Fruit fly (Drosophila melanogaster) whole organism, prepupa: ENCODE results near the gene CG9928.

Experiments
- CG10669 ChIP-seq: fragments of 200-800 bp; sonication (Bioruptor generic); optimal IDR thresholded peaks from 3 replicates; lab custom pipeline; 2018; ENCODE audit warnings: missing biosample characterization, mild to moderate bottlenecking, missing genetic modification characterization, moderate library complexity
- CG11294 ChIP-seq: fragments of 200-800 bp; sonication (Bioruptor generic); IDR thresholded peaks from 2 replicates; pipeline ENCODE4 v1.3.6; 2022; ENCODE audit warnings: missing biosample characterization, missing genetic modification characterization
- CG11762 ChIP-seq: fragments of 200-800 bp; sonication (Bioruptor generic); optimal IDR thresholded peaks from 3 replicates; lab custom pipeline; 2016; ENCODE audit warnings: missing biosample characterization, missing genetic modification characterization; ENCODE audit not compliant: insufficient read depth
- CG1621 ChIP-seq: fragments of 200-800 bp; sonication (Bioruptor generic); optimal IDR thresholded peaks from 3 replicates; lab custom pipeline; 2018; ENCODE audit warnings: missing biosample characterization, mild to moderate bottlenecking, missing genetic modification characterization
- CG31627 ChIP-seq: fragments of 200-800 bp; sonication (Bioruptor generic); optimal IDR thresholded peaks from 3 replicates; lab custom pipeline; 2016; ENCODE audit warnings: missing biosample characterization, missing genetic modification characterization
- CG3919 ChIP-seq: fragments of 200-800 bp; sonication (Bioruptor generic); optimal IDR thresholded peaks from 3 replicates; lab custom pipeline; 2016; ENCODE audit warnings: missing biosample characterization, missing genetic modification characterization
- CG6163 ChIP-seq: fragments of 200-800 bp; sonication (Bioruptor generic); IDR thresholded peaks from 3 replicates; pipeline ENCODE4 v1.3.6; 2022; ENCODE audit warnings: missing biosample characterization, missing genetic modification characterization
- CG6276 ChIP-seq: fragments of 200-800 bp; sonication (Bioruptor generic); optimal IDR thresholded peaks from 2 replicates; lab custom pipeline; 2017; ENCODE audit warnings: missing biosample characterization, mild to moderate bottlenecking, missing genetic modification characterization
- CG6792 ChIP-seq: fragments of 200-800 bp; sonication (Bioruptor generic); optimal IDR thresholded peaks from 3 replicates; lab custom pipeline; 2016; ENCODE audit warnings: missing biosample characterization, missing genetic modification characterization
- CG6808 ChIP-seq: fragments of 200-800 bp; sonication (Bioruptor generic); optimal IDR thresholded peaks from 3 replicates; lab custom pipeline; 2017; ENCODE audit warnings: missing biosample characterization, missing genetic modification characterization, mild to moderate bottlenecking, moderate library complexity, missing genetic modification reagents
- CG6854 ChIP-seq: fragments of 200-800 bp; sonication (Bioruptor generic); optimal IDR thresholded peaks from 2 replicates; lab custom pipeline; 2017; ENCODE audit warnings: missing biosample characterization, mild to moderate bottlenecking, missing genetic modification characterization
- CG7368 ChIP-seq: fragments of 200-800 bp; sonication (Bioruptor generic); optimal IDR thresholded peaks from 3 replicates; lab custom pipeline; 2016; ENCODE audit warnings: missing biosample characterization, missing genetic modification characterization
- CG8632 ChIP-seq: fragments of 200-800 bp; sonication (Bioruptor generic); optimal IDR thresholded peaks from 3 replicates; lab custom pipeline; 2016; ENCODE audit warnings: missing biosample characterization, missing genetic modification characterization
- CG9139 ChIP-seq: fragments of 200-800 bp; sonication (Bioruptor generic); optimal IDR thresholded peaks from 3 replicates; lab custom pipeline; 2017; ENCODE audit warnings: missing biosample characterization, mild to moderate bottlenecking, missing genetic modification characterization
- Eip78C ChIP-seq: fragments of 200-800 bp; sonication (Bioruptor generic); peaks from one replicate; lab custom pipeline; 2016; ENCODE audit warnings: missing biosample characterization, missing genetic modification characterization
- Eip93F ChIP-seq: fragments of 200-800 bp; sonication (Bioruptor generic); optimal IDR thresholded peaks from 2 replicates; lab custom pipeline; 2016; ENCODE audit warnings: missing biosample characterization, mild to moderate bottlenecking, missing genetic modification characterization
- Ets21C ChIP-seq: fragments of 200-800 bp; sonication (Bioruptor generic); optimal IDR thresholded peaks from 3 replicates; lab custom pipeline; 2016; ENCODE audit warnings: missing biosample characterization, missing genetic modification characterization
- Ets96B ChIP-seq: fragments of 200-800 bp; optimal IDR thresholded peaks from 2 replicates; lab custom pipeline; 2019; ENCODE audit warnings: missing biosample characterization, mild to moderate bottlenecking, missing genetic modification characterization, moderate library complexity
- Gug ChIP-seq: fragments of 200-800 bp; sonication (Bioruptor generic); IDR thresholded peaks from 2 replicates; pipeline ENCODE4 v1.3.6; 2022; ENCODE audit warnings: missing biosample characterization, missing genetic modification characterization
- Hr39 ChIP-seq: fragments of 200-800 bp; sonication (Bioruptor generic); optimal IDR thresholded peaks from 2 replicates; lab custom pipeline; 2016; ENCODE audit warnings: missing biosample characterization, missing genetic modification characterization
- Hr4 ChIP-seq: fragments of 200-800 bp; sonication (Bioruptor generic); optimal IDR thresholded peaks from 3 replicates; lab custom pipeline; 2016; ENCODE audit warnings: missing biosample characterization, missing genetic modification characterization
- Lpt ChIP-seq: fragments of 200-800 bp; sonication (Bioruptor generic); optimal IDR thresholded peaks from 3 replicates; lab custom pipeline; 2016; ENCODE audit warnings: missing biosample characterization, missing genetic modification characterization
- Met ChIP-seq: fragments of 200-800 bp; sonication (Bioruptor generic); optimal IDR thresholded peaks from 3 replicates; lab custom pipeline; 2016; ENCODE audit warnings: missing biosample characterization, missing genetic modification characterization
- OdsH ChIP-seq: fragments of 200-800 bp; sonication (Bioruptor generic); optimal IDR thresholded peaks from 3 replicates; lab custom pipeline; 2016; ENCODE audit warnings: missing biosample characterization, missing genetic modification characterization
- Sox14 ChIP-seq: fragments of 200-800 bp; sonication (Bioruptor generic); optimal IDR thresholded peaks from 3 replicates; lab custom pipeline; 2016; ENCODE audit warnings: missing biosample characterization, missing genetic modification characterization
- achi ChIP-seq: fragments of 200-800 bp; sonication (Bioruptor generic); optimal IDR thresholded peaks from 3 replicates; lab custom pipeline; 2016; ENCODE audit warnings: missing biosample characterization, missing genetic modification characterization
- cyc ChIP-seq: fragments of 200-800 bp; sonication (Bioruptor generic); optimal IDR thresholded peaks from 3 replicates; lab custom pipeline; 2016; ENCODE audit warnings: missing biosample characterization, missing genetic modification characterization
- dsx ChIP-seq: fragments of 200-800 bp; optimal IDR thresholded peaks from 3 replicates; lab custom pipeline; 2019; ENCODE audit warnings: missing biosample characterization, mild to moderate bottlenecking, missing genetic modification characterization, moderate library complexity; ENCODE audit not compliant: poor library complexity, severe bottlenecking
- eg ChIP-seq: fragments of 200-800 bp; sonication (Bioruptor generic); IDR thresholded peaks from 3 replicates; pipeline ENCODE4 v1.3.6; 2022; ENCODE audit warnings: missing biosample characterization, missing genetic modification characterization
- fkh ChIP-seq: fragments of 200-800 bp; sonication (Bioruptor generic); optimal IDR thresholded peaks from 3 replicates; lab custom pipeline; 2017; ENCODE audit warnings: missing biosample characterization, mild to moderate bottlenecking, missing genetic modification characterization, moderate library complexity
- net ChIP-seq: fragments of 200-800 bp; sonication (Bioruptor generic); optimal IDR thresholded peaks from 3 replicates; lab custom pipeline; 2016; ENCODE audit warnings: missing biosample characterization, missing genetic modification characterization
- pdm3 ChIP-seq: fragments of 200-800 bp; sonication (Bioruptor generic); optimal IDR thresholded peaks from 3 replicates; lab custom pipeline; 2016; ENCODE audit warnings: missing biosample characterization, missing genetic modification characterization
- ss ChIP-seq, 2 experiments: fragments of 200-800 bp; sonication (Bioruptor generic); optimal IDR thresholded peaks; 2 replicates in 1 of 2; 3 replicates in 1 of 2; lab custom pipeline; 2017 to 2018; ENCODE audit warnings: mild to moderate bottlenecking in 2 of 2, missing biosample characterization in 2 of 2, missing genetic modification characterization in 2 of 2, moderate library complexity in 1 of 2
- svp ChIP-seq: fragments of 200-800 bp; sonication (Bioruptor generic); peaks from one replicate; lab custom pipeline; 2016; ENCODE audit warnings: missing biosample characterization, missing genetic modification characterization
- vri ChIP-seq: fragments of 200-800 bp; sonication (Bioruptor generic); optimal IDR thresholded peaks from 3 replicates; lab custom pipeline; 2016; ENCODE audit warnings: missing biosample characterization, mild to moderate bottlenecking, missing genetic modification characterization

The CG9928 gene

dm6 chr2L:13113580-13113979 lies 29.1 kb downstream of the CG9928 start:
- TF ChIP-seq CG11762 (GFP tag; lab: Kevin White, UChicago), result no peak
- no peak for TF ChIP-seq Hr39 (GFP tag; lab: Kevin White, UChicago)
- TF ChIP-seq Eip93F (GFP tag; lab: Kevin White, UChicago), result no peak
- no peak for TF ChIP-seq CG31627 (GFP tag; lab: Kevin White, UChicago)
- TF ChIP-seq pdm3 (GFP tag; lab: Kevin White, UChicago), result no peak

dm6 chr2L:13106507-13106906 lies 36.2 kb downstream of the CG9928 start, which contains the start of gene Ttc30:
Gene Ttc30 (plus strand): TSS chr2L:13106807.
- no peak for TF ChIP-seq CG6276 (GFP tag; lab: Kevin White, UChicago)

DNA sequence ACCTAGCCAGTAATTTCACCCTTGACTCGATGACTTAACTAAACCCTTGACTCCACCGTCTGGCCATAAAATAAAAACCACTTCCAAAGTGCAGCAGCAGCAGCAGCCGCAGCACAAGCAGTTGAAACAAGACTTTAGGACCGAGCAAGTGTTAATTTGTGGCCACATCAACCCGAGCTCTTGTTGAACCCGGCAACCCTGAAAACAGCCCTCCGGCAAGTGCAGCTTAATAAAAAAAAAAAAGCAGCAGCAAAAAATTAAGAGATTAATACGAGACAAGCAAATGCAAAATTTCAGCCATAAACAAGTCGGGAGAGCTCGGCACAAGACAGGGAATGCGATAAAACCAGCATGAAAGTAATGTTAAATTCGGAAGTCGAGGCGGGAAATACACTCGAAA lies 37.9 kb downstream of the CG9928 start:
- TF ChIP-seq CG6163 (GFP tag; lab: Robert Waterston, UW) (0 out of 3 replicates have a peak, but pooled peaks have one; percentile 12), CG6276 (GFP tag; lab: Kevin White, UChicago) (no peak), svp (GFP tag; lab: Kevin White, UChicago) (peak; percentile 93)
- TF ChIP-seq, all 60 proteins: peak for 2

dm6 chr2L:13101477-13101876 lies 41.2 kb downstream of the CG9928 start:
- TF ChIP-seq Hr4 (GFP tag; lab: Kevin White, UChicago) (no peak), CG8632 (GFP tag; lab: Kevin White, UChicago) (no peak), fkh (GFP tag; lab: Kevin White, UChicago) (peak; percentile 53)

DNA sequence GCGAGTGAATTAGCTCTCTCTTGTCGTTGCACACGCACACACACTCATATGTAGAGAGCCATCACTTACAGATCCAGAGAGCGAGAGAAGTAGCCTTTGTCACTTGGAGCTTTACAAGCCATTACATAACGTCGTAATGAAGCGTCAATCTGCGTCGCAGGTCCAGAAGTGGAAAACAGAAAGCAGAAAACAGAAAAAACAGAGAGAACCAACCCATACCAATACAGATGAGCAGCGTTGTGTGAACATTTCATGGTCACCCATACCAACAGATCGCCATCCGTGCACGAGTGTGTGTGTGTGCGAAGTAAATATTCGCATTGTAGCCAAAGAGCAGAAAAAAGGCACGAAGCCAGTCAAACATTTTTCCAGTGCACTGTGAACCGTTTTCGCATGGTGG lies 44.4 kb downstream of the CG9928 start:
- TF ChIP-seq CG11294 (no peak), OdsH (GFP tag; lab: Kevin White, UChicago) (peak; percentile 10), net (GFP tag; lab: Kevin White, UChicago) (peak; percentile 47), CG9139 (peak; percentile 58), svp (GFP tag; lab: Kevin White, UChicago) (peak; percentile 76), Lpt (no peak), CG1621 (tag; lab: Kevin White, UChicago) (peak; percentile 11), CG7368 (GFP tag; lab: Kevin White, UChicago) (peak; percentile 11), ss (GFP tag; optimal IDR thresholded peaks at IDR 0.05; lab: Kevin White, UChicago) (peak; percentile 64 to 73), CG3919 (GFP tag; lab: Kevin White, UChicago) (peak; percentile 39), achi (no peak), CG10669 (peak; percentile 8), Sox14 (GFP tag; lab: Kevin White, UChicago) (peak; percentile 28), CG6163 (GFP tag; lab: Robert Waterston, UW) (peak; percentile 50; the same call in 1 of the 3 replicates), dsx (GFP tag; lab: Kevin White, UChicago) (peak; percentile 46), CG6792 (GFP tag; lab: Kevin White, UChicago) (peak; percentile 3), pdm3 (GFP tag; lab: Kevin White, UChicago) (peak; percentile 2), vri (peak; percentile 89), Eip78C (GFP tag; lab: Kevin White, UChicago) (peak; percentile 81), fkh (GFP tag; lab: Kevin White, UChicago) (peak; percentile 13), eg (GFP tag; lab: Robert Waterston, UW) (0 out of 3 replicates have a peak, but pooled peaks have one; percentile 6), CG6854 (GFP tag; lab: Kevin White, UChicago) (peak; percentile 6), CG11762 (GFP tag; lab: Kevin White, UChicago) (peak; percentile 5), CG6808 (GFP tag; lab: Kevin White, UChicago) (peak; percentile 51), cyc (GFP tag; lab: Kevin White, UChicago) (no peak), CG6276 (GFP tag; lab: Kevin White, UChicago) (peak; percentile 44), Met (GFP tag; lab: Kevin White, UChicago) (no peak), Ets21C (GFP tag; lab: Kevin White, UChicago) (no peak), Gug (no peak), Ets96B (tag; lab: Kevin White, UChicago) (peak; percentile 3)
